Fruit fly (Drosophila melanogaster) whole organism, embryonic: ENCODE results near the gene Rrp45.
A peak's percentile ranks its signal among the peaks of the same experiment; 100 is the strongest.

Source experiments
- ATbp ChIP-seq: fragments of 200-800 bp; sonication (Bioruptor generic); optimal IDR thresholded peaks from 2 replicates; lab custom pipeline; 2017; ENCODE audit warnings: missing biosample characterization, mild to moderate bottlenecking, missing genetic modification characterization, missing genetic modification reagents
- Aef1 ChIP-seq: fragments of 200-800 bp; sonication (Bioruptor generic); IDR thresholded peaks from 3 replicates; pipeline ENCODE4 v1.3.6; 2022; ENCODE audit warnings: missing biosample characterization, missing genetic modification characterization
- B-H1 ChIP-seq: fragments of 200-800 bp; sonication (Bioruptor generic); IDR thresholded peaks from 3 replicates; pipeline ENCODE4 v1.3.6; 2022; ENCODE audit warnings: missing biosample characterization, missing genetic modification characterization
- BEAF-32 ChIP-seq: fragments of 200-800 bp; sonication (Bioruptor generic); optimal IDR thresholded peaks from 3 replicates; lab custom pipeline; 2017; ENCODE audit warnings: missing biosample characterization, missing genetic modification characterization, mild to moderate bottlenecking, moderate library complexity, missing genetic modification reagents
- Bdp1 ChIP-seq: fragments of 200-800 bp; sonication (Bioruptor generic); optimal IDR thresholded peaks from 3 replicates; lab custom pipeline; 2016; ENCODE audit warnings: missing biosample characterization, missing genetic modification characterization
- CG10147 ChIP-seq: fragments of 200-800 bp; sonication (Bioruptor generic); optimal IDR thresholded peaks from 2 replicates; lab custom pipeline; 2019; ENCODE audit warnings: missing biosample characterization, mild to moderate bottlenecking, missing genetic modification characterization, moderate library complexity
- CG10366 ChIP-seq: fragments of 200-800 bp; sonication (Bioruptor generic); IDR thresholded peaks from 2 replicates; pipeline ENCODE4 v1.3.6; 2022; ENCODE audit warnings: missing biosample characterization, missing genetic modification characterization
- CG13123 ChIP-seq: fragments of 200-800 bp; sonication (Bioruptor generic); optimal IDR thresholded peaks from 2 replicates; lab custom pipeline; 2016; ENCODE audit warnings: missing biosample characterization, missing genetic modification characterization
- CG13624 ChIP-seq: fragments of 200-800 bp; sonication (Bioruptor generic); optimal IDR thresholded peaks from 2 replicates; lab custom pipeline; 2016; ENCODE audit warnings: missing biosample characterization, missing genetic modification characterization
- CG13775 ChIP-seq: fragments of 200-800 bp; sonication (Bioruptor generic); optimal IDR thresholded peaks from 3 replicates; lab custom pipeline; 2017; ENCODE audit warnings: missing biosample characterization, mild to moderate bottlenecking, missing genetic modification characterization
- CG14965 ChIP-seq: fragments of 200-800 bp; sonication (Bioruptor generic); optimal IDR thresholded peaks from 2 replicates; lab custom pipeline; 2016; ENCODE audit warnings: missing biosample characterization, missing genetic modification characterization, borderline replicate concordance
- CG16813 ChIP-seq: fragments of 200-800 bp; sonication (Bioruptor generic); IDR thresholded peaks from 3 replicates; pipeline ENCODE4 v1.3.6; 2022; ENCODE audit warnings: missing biosample characterization, missing genetic modification characterization; ENCODE audit not compliant: partially characterized antibody
- CG17328 ChIP-seq: fragments of 200-800 bp; sonication (Bioruptor generic); IDR thresholded peaks from 2 replicates; pipeline ENCODE4 v1.3.6; 2022; ENCODE audit warnings: missing biosample characterization, missing genetic modification characterization
- CG17612 ChIP-seq: fragments of 200-800 bp; sonication (Bioruptor generic); IDR thresholded peaks from 2 replicates; pipeline ENCODE4 v1.3.6; 2022; ENCODE audit warnings: missing biosample characterization, missing genetic modification characterization
- CG1792 ChIP-seq: fragments of 200-800 bp; sonication (Bioruptor generic); optimal IDR thresholded peaks from 2 replicates; lab custom pipeline; 2016; ENCODE audit warnings: missing biosample characterization, missing genetic modification characterization
- CG32767 ChIP-seq: fragments of 200-800 bp; sonication (Bioruptor generic); IDR thresholded peaks from 2 replicates; pipeline ENCODE4 v1.3.6; 2022; ENCODE audit warnings: missing biosample characterization, missing genetic modification characterization
- CG4282 ChIP-seq: fragments of 200-800 bp; sonication (Bioruptor generic); optimal IDR thresholded peaks from 2 replicates; lab custom pipeline; 2016; ENCODE audit warnings: missing biosample characterization, missing genetic modification characterization
- CG8478 ChIP-seq: fragments of >200 bp; optimal IDR thresholded peaks from 2 replicates; lab custom pipeline; 2018
- CG9437 ChIP-seq: fragments of 200-800 bp; sonication (Bioruptor generic); optimal IDR thresholded peaks from 2 replicates; lab custom pipeline; 2018; ENCODE audit warnings: missing biosample characterization, mild to moderate bottlenecking, missing genetic modification characterization
- CG9797 ChIP-seq: fragments of 200-800 bp; sonication (Bioruptor generic); optimal IDR thresholded peaks from 3 replicates; lab custom pipeline; 2018; ENCODE audit warnings: missing biosample characterization, mild to moderate bottlenecking, missing genetic modification characterization
- Chrac-16 ChIP-seq: fragments of 200-800 bp; sonication (Bioruptor generic); optimal IDR thresholded peaks from 3 replicates; lab custom pipeline; 2016; ENCODE audit warnings: missing biosample characterization, missing genetic modification characterization
- E2f1 ChIP-seq: fragments of 200-800 bp; sonication (Bioruptor generic); IDR thresholded peaks from 2 replicates; pipeline ENCODE4 v1.3.6; 2022; ENCODE audit warnings: missing biosample characterization, missing genetic modification characterization
- ERR ChIP-seq: fragments of 200-800 bp; sonication (Bioruptor generic); optimal IDR thresholded peaks from 2 replicates; lab custom pipeline; 2016; ENCODE audit warnings: missing biosample characterization, missing genetic modification characterization
- Fer3 ChIP-seq: fragments of 200-800 bp; sonication (Bioruptor generic); optimal IDR thresholded peaks from 2 replicates; lab custom pipeline; 2018; ENCODE audit warnings: missing biosample characterization, mild to moderate bottlenecking, missing genetic modification characterization, moderate library complexity
- HmgZ ChIP-seq: fragments of 200-800 bp; sonication (Bioruptor generic); optimal IDR thresholded peaks from 2 replicates; lab custom pipeline; 2018; ENCODE audit warnings: missing biosample characterization, mild to moderate bottlenecking, missing genetic modification characterization
- Hr39 ChIP-seq: fragments of >200 bp; optimal IDR thresholded peaks from 2 replicates; lab custom pipeline; 2017
- Lhr ChIP-seq: fragments of 200-800 bp; sonication (Bioruptor generic); optimal IDR thresholded peaks from 3 replicates; lab custom pipeline; 2017; ENCODE audit warnings: mild to moderate bottlenecking, missing biosample characterization, missing genetic modification reagents, missing genetic modification characterization
- Meics ChIP-seq: fragments of 200-800 bp; sonication (Bioruptor generic); optimal IDR thresholded peaks from 2 replicates; lab custom pipeline; 2017; ENCODE audit warnings: missing biosample characterization, mild to moderate bottlenecking, missing genetic modification characterization
- NC2α ChIP-seq: fragments of 200-800 bp; sonication (Bioruptor generic); optimal IDR thresholded peaks from 2 replicates; lab custom pipeline; 2016; ENCODE audit warnings: missing biosample characterization, missing genetic modification characterization
- Neu2 ChIP-seq: fragments of 200-800 bp; sonication (Bioruptor generic); optimal IDR thresholded peaks from 3 replicates; lab custom pipeline; 2016; ENCODE audit warnings: missing biosample characterization, missing genetic modification characterization, borderline replicate concordance
- Scr ChIP-seq: fragments of 200-800 bp; sonication (Bioruptor generic); IDR thresholded peaks from 2 replicates; pipeline ENCODE4 v1.3.6; 2022; ENCODE audit warnings: missing biosample characterization, missing genetic modification characterization; ENCODE audit not compliant: partially characterized antibody
- Side ChIP-seq: fragments of 200-800 bp; sonication (Bioruptor generic); optimal IDR thresholded peaks from 2 replicates; lab custom pipeline; 2016; ENCODE audit warnings: missing biosample characterization, missing genetic modification characterization
- Sin3A ChIP-seq: fragments of >200 bp; optimal IDR thresholded peaks from 2 replicates; lab custom pipeline; 2018
- aop ChIP-seq: fragments of 200-800 bp; sonication (Bioruptor generic); IDR thresholded peaks from 2 replicates; pipeline ENCODE4 v1.3.6; 2022; ENCODE audit warnings: missing biosample characterization, missing genetic modification characterization
- ara ChIP-seq: fragments of 200-800 bp; sonication (Bioruptor generic); IDR thresholded peaks from 2 replicates; pipeline ENCODE4 v1.3.6; 2022; ENCODE audit warnings: missing biosample characterization, missing genetic modification characterization
- croc ChIP-seq: fragments of 200-800 bp; sonication (Bioruptor generic); conservative IDR thresholded peaks from 3 replicates; pipeline ENCODE4 v1.3.6; 2022; ENCODE audit warnings: missing biosample characterization, missing genetic modification characterization
- da ChIP-seq: fragments of 200-800 bp; sonication (Bioruptor generic); optimal IDR thresholded peaks from 2 replicates; lab custom pipeline; 2016; ENCODE audit warnings: missing biosample characterization, missing genetic modification characterization
- ftz-f1 ChIP-seq: fragments of 200-800 bp; sonication (Bioruptor generic); optimal IDR thresholded peaks from 2 replicates; lab custom pipeline; 2016; ENCODE audit warnings: missing biosample characterization, missing genetic modification characterization
- fu2 ChIP-seq: fragments of 200-800 bp; sonication (Bioruptor generic); optimal IDR thresholded peaks from 2 replicates; lab custom pipeline; 2016; ENCODE audit warnings: missing biosample characterization, missing genetic modification characterization
- gcm ChIP-seq: fragments of 200-800 bp; sonication (Bioruptor generic); optimal IDR thresholded peaks from 2 replicates; lab custom pipeline; 2019; ENCODE audit warnings: missing biosample characterization, mild to moderate bottlenecking, missing genetic modification characterization, moderate library complexity
- gfzf ChIP-seq: fragments of 200-800 bp; sonication (Bioruptor generic); optimal IDR thresholded peaks from 2 replicates; lab custom pipeline; 2016; ENCODE audit warnings: missing biosample characterization, mild to moderate bottlenecking, missing genetic modification characterization, moderate library complexity
- ham ChIP-seq: fragments of 200-800 bp; sonication (Bioruptor generic); IDR thresholded peaks from 2 replicates; pipeline ENCODE4 v1.3.6; 2022; ENCODE audit warnings: missing biosample characterization, missing genetic modification characterization
- hbn ChIP-seq: fragments of 200-800 bp; sonication (Bioruptor generic); IDR thresholded peaks from 2 replicates; pipeline ENCODE4 v1.3.6; 2022; ENCODE audit warnings: missing biosample characterization, missing genetic modification characterization; ENCODE audit not compliant: partially characterized antibody
- knrl ChIP-seq: fragments of 200-800 bp; sonication (Bioruptor generic); IDR thresholded peaks from 3 replicates; pipeline ENCODE4 v1.3.6; 2022; ENCODE audit warnings: missing biosample characterization, missing genetic modification characterization; ENCODE audit not compliant: partially characterized antibody
- lilli ChIP-seq: fragments of 200-800 bp; sonication (Bioruptor generic); optimal IDR thresholded peaks from 3 replicates; lab custom pipeline; 2016; ENCODE audit warnings: missing biosample characterization, missing genetic modification characterization
- maf-S ChIP-seq: fragments of 200-800 bp; sonication (Bioruptor generic); optimal IDR thresholded peaks from 2 replicates; lab custom pipeline; 2016; ENCODE audit warnings: missing biosample characterization, missing genetic modification characterization
- pan ChIP-seq, 4 experiments: fragments of >200 bp in 3 of 4; fragments of 200-800 bp in 1 of 4; sonication (Bioruptor generic) in 1 of 4; optimal IDR thresholded peaks in 3 of 4; IDR thresholded peaks in 1 of 4; 2 replicates each; pipeline versions ENCODE4 v1.3.6 to Lab custom; 2017 to 2022; ENCODE audit warnings: missing biosample characterization in 2 of 4, missing genetic modification characterization in 2 of 4, mixed read lengths in 1 of 4
- stwl ChIP-seq: fragments of 200-800 bp; sonication (Bioruptor generic); optimal IDR thresholded peaks from 3 replicates; lab custom pipeline; 2018; ENCODE audit warnings: missing biosample characterization, mild to moderate bottlenecking, missing genetic modification characterization, moderate library complexity
- z ChIP-seq: fragments of 200-800 bp; sonication (Bioruptor generic); IDR thresholded peaks from 3 replicates; pipeline ENCODE4 v1.3.6; 2022; ENCODE audit warnings: missing biosample characterization, missing genetic modification characterization
- zf30C ChIP-seq: fragments of 200-800 bp; sonication (Bioruptor generic); optimal IDR thresholded peaks from 3 replicates; lab custom pipeline; 2018; ENCODE audit warnings: missing biosample characterization, mild to moderate bottlenecking, missing genetic modification characterization

Rrp45 gene

DNA sequence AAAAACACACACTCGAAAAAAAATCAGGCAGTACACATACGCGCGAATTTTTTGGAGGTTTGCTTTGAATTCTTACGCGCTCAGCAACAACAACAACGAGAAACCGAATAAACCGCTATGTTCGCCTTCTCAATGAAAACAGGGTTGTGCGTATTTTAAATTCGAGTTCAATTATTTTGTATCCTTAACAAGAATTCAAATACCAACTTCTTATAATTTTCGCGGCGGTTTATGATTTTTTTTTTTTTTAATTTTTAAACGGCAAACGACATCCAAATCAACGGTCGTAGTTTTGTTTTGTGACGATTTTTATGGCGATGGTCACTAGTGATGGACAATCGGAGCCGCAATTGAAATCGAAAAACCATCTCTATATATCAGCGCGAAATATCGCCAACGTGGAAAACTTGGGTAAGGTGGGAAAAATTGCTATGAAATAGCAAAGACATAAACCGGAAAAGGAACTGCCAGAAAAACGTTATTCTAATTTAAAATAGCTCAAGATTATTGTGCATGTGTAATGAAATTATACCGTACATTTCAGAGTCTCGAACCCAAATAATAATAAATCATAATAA lies 39.4 kb downstream of the Rrp45 start, which contains the start of gene goe (continued):
- TF ChIP-seq CG4282 (GFP tag; lab: Kevin White, UChicago): peak; percentile 80
- TF ChIP-seq z: no peak
- TF ChIP-seq CG13624: peak; percentile 92
- peak; percentile 60; the same call in 1 of the 2 replicates for TF ChIP-seq CG17612 (GFP tag; lab: Robert Waterston, UW)
- TF ChIP-seq CG13123 (GFP tag; lab: Kevin White, UChicago): peak; percentile 81
- peak; percentile 56 for TF ChIP-seq NC2α (GFP tag; lab: Kevin White, UChicago)
- 0 out of 2 replicates have a peak, but pooled peaks have one; percentile 30 for TF ChIP-seq aop (GFP tag; lab: Robert Waterston, UW)
- peak; percentile 41 for TF ChIP-seq CG9797 (GFP tag; lab: Kevin White, UChicago)
- peak; percentile 56 for TF ChIP-seq CG9437
- peak; percentile 87 for TF ChIP-seq fu2 (GFP tag; lab: Kevin White, UChicago)
- TF ChIP-seq Lhr (GFP tag; lab: Kevin White, UChicago): peak; percentile 95
- peak; percentile 90 for TF ChIP-seq maf-S (GFP tag; lab: Kevin White, UChicago)
- peak; percentile 50 for TF ChIP-seq B-H1
- peak; percentile 88 for TF ChIP-seq HmgZ (tag; lab: Kevin White, UChicago)
- TF ChIP-seq Chrac-16 (GFP tag; lab: Kevin White, UChicago): peak; percentile 76
- peak; percentile 74 for TF ChIP-seq Bdp1 (GFP tag; lab: Kevin White, UChicago)
- peak; percentile 59; the same call in 2 of the 3 replicates for TF ChIP-seq croc (GFP tag; lab: Robert Waterston, UW)
- peak; percentile 66; the same call in 1 of the 2 replicates for TF ChIP-seq ham (GFP tag; lab: Robert Waterston, UW)
- TF ChIP-seq ara: peak; percentile 67
- no peak for TF ChIP-seq CG8478 (lab: Kevin White, UChicago)
- TF ChIP-seq CG10147 (GFP tag; lab: Kevin White, UChicago): peak; percentile 49
- peak; percentile 72 for TF ChIP-seq Fer3 (tag; lab: Kevin White, UChicago)
- TF ChIP-seq ATbp (GFP tag; lab: Kevin White, UChicago): peak; percentile 73
- TF ChIP-seq pan (optimal IDR thresholded peaks at IDR 0.05; lab: Kevin White, UChicago): no peak
- TF ChIP-seq pan (GFP tag; optimal IDR thresholded peaks at IDR 0.05 in 1 of 2, IDR thresholded peaks at IDR 0.05 in 1 of 2): peak in 1 of 2 experiments; percentile 79
- peak; percentile 87 for TF ChIP-seq hbn (GFP tag; lab: Robert Waterston, UW)
- TF ChIP-seq Hr39 (lab: Kevin White, UChicago): no peak
- TF ChIP-seq gcm (GFP tag; lab: Kevin White, UChicago): peak; percentile 46
- TF ChIP-seq CG1792: peak; percentile 5
- peak; percentile 85 for TF ChIP-seq Meics (GFP tag; lab: Kevin White, UChicago)
- peak; percentile 92 for TF ChIP-seq CG16813
- TF ChIP-seq da (GFP tag; lab: Kevin White, UChicago): peak; percentile 75
- TF ChIP-seq E2f1 (GFP tag; lab: Robert Waterston, UW): peak; percentile 76
- peak; percentile 87 for TF ChIP-seq knrl
- peak; percentile 77 for TF ChIP-seq ERR (GFP tag; lab: Kevin White, UChicago)
- peak; percentile 65 for TF ChIP-seq gfzf (GFP tag; lab: Kevin White, UChicago)
- peak; percentile 61 for TF ChIP-seq stwl
- TF ChIP-seq CG32767 (GFP tag; lab: Robert Waterston, UW): peak; percentile 52; the same call in 1 of the 2 replicates
- peak; percentile 76 for TF ChIP-seq Aef1 (GFP tag; lab: Robert Waterston, UW)
- TF ChIP-seq BEAF-32 (GFP tag; lab: Kevin White, UChicago): peak; percentile 97
- peak; percentile 75 for TF ChIP-seq CG10366 (GFP tag; lab: Robert Waterston, UW)
- peak; percentile 89 for TF ChIP-seq Scr (GFP tag; lab: Robert Waterston, UW)
- TF ChIP-seq Side (GFP tag; lab: Kevin White, UChicago): peak; percentile 87
- peak; percentile 39 for TF ChIP-seq Sin3A (lab: Kevin White, UChicago)
- peak; percentile 70 for TF ChIP-seq ftz-f1
- TF ChIP-seq CG13775 (GFP tag; lab: Kevin White, UChicago): peak; percentile 76
- TF ChIP-seq CG14965 (GFP tag; lab: Kevin White, UChicago): peak; percentile 37
- peak; percentile 85 for TF ChIP-seq lilli (GFP tag; lab: Kevin White, UChicago)
- TF ChIP-seq CG17328 (GFP tag; lab: Robert Waterston, UW): peak; percentile 82
- peak; percentile 30 for TF ChIP-seq Neu2 (GFP tag; lab: Kevin White, UChicago)
- no peak for TF ChIP-seq zf30C (GFP tag; lab: Kevin White, UChicago)
